Worm (Caenorhabditis elegans) whole organism, young adult: ENCODE data around the gene ZK721.3.

Experiments used
- ceh-27 ChIP-seq: fragments of 200-800 bp; sonication (Bioruptor generic); optimal IDR thresholded peaks from 2 replicates; lab custom pipeline; 2018; ENCODE audit warnings: mild to moderate bottlenecking, missing genetic modification characterization, moderate library complexity, missing compliant biosample characterization
- die-1 ChIP-seq: sonication (generic microtip); optimal IDR thresholded peaks from 2 replicates; lab custom pipeline; 2016; ENCODE audit warnings: missing genotype, mild to moderate bottlenecking, missing genetic modification characterization, missing compliant biosample characterization
- him-1 ChIP-seq: sonication (generic microtip); optimal IDR thresholded peaks from 2 replicates; lab custom pipeline; 2016; ENCODE audit warnings: missing genotype, missing genetic modification reagents, missing genetic modification characterization, missing compliant biosample characterization
- mxl-1 ChIP-seq: sonication (generic microtip); optimal IDR thresholded peaks from 2 replicates; lab custom pipeline; 2016; ENCODE audit warnings: missing genetic modification characterization, missing compliant biosample characterization
- xnd-1 ChIP-seq: sonication (generic microtip); optimal IDR thresholded peaks from 2 replicates; lab custom pipeline; 2016; ENCODE audit warnings: missing genotype, missing genetic modification reagents, missing genetic modification characterization, missing compliant biosample characterization

DNA sequence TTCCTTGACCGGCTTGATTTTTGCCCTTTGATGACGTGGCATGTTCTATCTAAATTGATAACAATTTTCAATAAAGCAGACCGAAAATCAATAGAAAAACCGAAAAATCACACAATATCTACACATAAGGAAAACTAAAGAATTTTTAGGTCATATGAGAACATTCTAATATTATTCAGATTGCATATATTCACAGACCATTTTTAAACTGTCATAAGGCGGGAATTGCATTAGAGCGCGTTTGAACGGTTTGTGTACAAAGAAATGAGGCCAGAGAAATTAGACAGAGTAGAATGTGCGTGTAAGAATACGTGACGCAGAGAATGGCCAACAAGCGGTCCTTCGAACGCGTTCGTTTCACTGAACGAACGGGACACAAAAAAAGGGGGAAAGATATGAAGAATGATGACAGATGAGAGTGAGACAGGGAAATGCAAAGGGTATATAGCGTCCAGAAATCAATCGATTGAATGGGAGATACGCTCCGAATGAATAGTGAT lies 47.3 kb upstream of the ZK721.3 start, which contains the start of gene M02D8.3:
- TF ChIP-seq mxl-1 (tag; lab: Kevin White, UChicago) = no peak
- TF ChIP-seq ceh-27 = peak; percentile 40
- no peak for TF ChIP-seq die-1 (tag; lab: Kevin White, UChicago)
- TF ChIP-seq him-1 (tag; lab: Kevin White, UChicago) = no peak
- TF ChIP-seq xnd-1 = no peak
